Fruit fly (Drosophila melanogaster) Kc167 (cell line): ENCODE data around the gene CG10598.

Experiments used
- Myc ChIP-seq: fragments of >200 bp; optimal IDR thresholded peaks from 2 replicates; lab custom pipeline; 2017; ENCODE audit warnings: missing external identifiers
- Sin3A ChIP-seq: fragments of >200 bp; optimal IDR thresholded peaks from 2 replicates; lab custom pipeline; 2018; ENCODE audit warnings: missing external identifiers
- h ChIP-seq: fragments of >200 bp; optimal IDR thresholded peaks from 3 replicates; lab custom pipeline; 2018; ENCODE audit warnings: missing external identifiers
- insv ChIP-seq: fragments of >200 bp; optimal IDR thresholded peaks from 3 replicates; lab custom pipeline; 2018; ENCODE audit warnings: missing external identifiers
- psq ChIP-seq: fragments of >200 bp; optimal IDR thresholded peaks from 2 replicates; lab custom pipeline; 2017; ENCODE audit warnings: missing external identifiers
- ttk ChIP-seq: sonication (Bioruptor generic); optimal IDR thresholded peaks from 2 replicates; lab custom pipeline; 2017; ENCODE audit warnings: missing external identifiers

DNA sequence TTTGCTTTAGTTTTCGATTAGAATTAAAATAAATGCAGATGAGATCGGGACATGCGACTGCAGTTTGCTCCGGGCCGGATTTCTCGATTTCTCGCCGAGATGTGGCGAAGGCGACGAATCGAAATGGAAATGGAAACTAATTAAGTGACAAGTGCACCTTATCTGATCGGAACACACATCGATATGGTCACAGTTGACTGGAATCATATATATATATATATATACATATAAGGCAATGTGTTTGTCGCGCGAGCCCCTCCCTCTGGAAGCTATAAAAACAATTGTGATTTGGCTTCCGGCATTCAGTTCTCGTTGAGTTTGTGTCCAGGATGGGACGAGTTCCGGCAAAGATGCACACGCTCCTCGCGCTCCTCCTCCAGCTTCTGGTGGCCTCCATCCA lies 11.7 kb downstream of the CG10598 start, which contains the start of gene CG5162:
- no peak for TF ChIP-seq psq
- no peak for TF ChIP-seq ttk (lab: Kevin White, UChicago)
- no peak for TF ChIP-seq Myc
- no peak for TF ChIP-seq h (lab: Kevin White, UChicago)
- TF ChIP-seq insv (lab: Kevin White, UChicago), result no peak
- TF ChIP-seq Sin3A (lab: Kevin White, UChicago), result no peak
